Fruit fly (Drosophila melanogaster): ENCODE measurements around the gene CG7342.

dm6 chr3R:19620953-19621352 lies 17.8 kb downstream of the CG7342 start:
- TF ChIP-seq pan (optimal IDR thresholded peaks at IDR 0.05) = no peak
- no peak for TF ChIP-seq usp (GFP tag; optimal IDR thresholded peaks at IDR 0.05)
- TF ChIP-seq Abd-B (GFP tag; optimal IDR thresholded peaks at IDR 0.05) = no peak
- TF ChIP-seq CG32264 (GFP tag; optimal IDR thresholded peaks at IDR 0.05) = no peak
- TF ChIP-seq Vsx2 (GFP tag; optimal IDR thresholded peaks at IDR 0.05; ENCODE audit: partially characterized antibody) = no peak
- TF ChIP-seq h (GFP tag; optimal IDR thresholded peaks at IDR 0.05) = peak; percentile 25
- TF ChIP-seq dsf (GFP tag; optimal IDR thresholded peaks at IDR 0.05; ENCODE audit: borderline replicate concordance) = no peak
- no peak for TF ChIP-seq Hr83 (GFP tag; optimal IDR thresholded peaks at IDR 0.05; ENCODE audit: poor library complexity, severe bottlenecking)
- TF ChIP-seq GATAd (GFP tag; optimal IDR thresholded peaks at IDR 0.05) = no peak
- TF ChIP-seq dmrt93B (GFP tag; optimal IDR thresholded peaks at IDR 0.05) = no peak
- no peak for TF ChIP-seq tai (GFP tag; optimal IDR thresholded peaks at IDR 0.05)

All from whole organism, wandering third instar larva.